Worm (Caenorhabditis elegans) whole organism, young adult: Measurements from ENCODE around the gene otub-1.

Experiments used
- D2030.7 ChIP-seq: fragments of 200-800 bp; sonication (Bioruptor generic); IDR thresholded peaks from 2 replicates; pipeline ENCODE4 v1.3.6; 2022; ENCODE audit warnings: missing genetic modification reagents, missing genetic modification characterization, missing compliant biosample characterization
- F22D6.2 ChIP-seq: sonication (generic microtip); optimal IDR thresholded peaks from 2 replicates; lab custom pipeline; 2016; ENCODE audit warnings: mild to moderate bottlenecking, missing genetic modification characterization, missing compliant biosample characterization
- F33H1.4 ChIP-seq: fragments of 200-800 bp; sonication (Bioruptor generic); IDR thresholded peaks from 2 replicates; pipeline ENCODE4 v1.3.6; 2022; ENCODE audit warnings: missing genetic modification reagents, missing genetic modification characterization, missing compliant biosample characterization
- F39B2.1 ChIP-seq: fragments of 200-800 bp; sonication (Bioruptor generic); IDR thresholded peaks from 2 replicates; pipeline ENCODE4 v1.3.6; 2022; ENCODE audit warnings: missing genetic modification reagents, missing genetic modification characterization, missing compliant biosample characterization
- F55B11.4 ChIP-seq: sonication (generic microtip); optimal IDR thresholded peaks from 2 replicates; lab custom pipeline; 2016; ENCODE audit warnings: missing compliant biosample characterization, missing genetic modification characterization, borderline replicate concordance; ENCODE audit not compliant: insufficient read depth
- F57C9.4 ChIP-seq: sonication (generic microtip); optimal IDR thresholded peaks from 2 replicates; lab custom pipeline; 2017; ENCODE audit warnings: mild to moderate bottlenecking, missing genetic modification characterization, missing compliant biosample characterization
- K11D2.4 ChIP-seq: fragments of 200-800 bp; sonication (Bioruptor generic); IDR thresholded peaks from 2 replicates; pipeline ENCODE4 v1.3.6; 2022; ENCODE audit warnings: missing genetic modification reagents, missing genetic modification characterization, missing compliant biosample characterization
- K12H6.12 ChIP-seq: fragments of 200-800 bp; sonication (Bioruptor generic); optimal IDR thresholded peaks from 2 replicates; lab custom pipeline; 2018; ENCODE audit warnings: mild to moderate bottlenecking, missing genetic modification characterization, missing compliant biosample characterization
- T26A5.8 ChIP-seq: sonication (generic microtip); optimal IDR thresholded peaks from 2 replicates; lab custom pipeline; 2016; ENCODE audit warnings: missing genetic modification characterization, missing compliant biosample characterization
- Y53F4B.3 ChIP-seq: fragments of 200-800 bp; sonication (Bioruptor generic); IDR thresholded peaks from 2 replicates; pipeline ENCODE4 v1.3.6; 2022; ENCODE audit warnings: missing genetic modification reagents, missing genetic modification characterization, missing compliant biosample characterization
- Y53G8AR.9 ChIP-seq: fragments of 200-800 bp; sonication (Bioruptor generic); conservative IDR thresholded peaks from 2 replicates; pipeline ENCODE4 v1.3.6; 2022; ENCODE audit warnings: missing genetic modification reagents, missing genetic modification characterization, missing compliant biosample characterization
- Y56A3A.18 ChIP-seq: fragments of 200-800 bp; sonication (Bioruptor generic); IDR thresholded peaks from 2 replicates; pipeline ENCODE4 v1.3.6; 2022; ENCODE audit warnings: missing genetic modification reagents, missing genetic modification characterization, missing compliant biosample characterization
- Y79H2A.3 ChIP-seq: fragments of 200-800 bp; sonication (Bioruptor generic); conservative IDR thresholded peaks from 2 replicates; pipeline ENCODE4 v1.3.6; 2022; ENCODE audit warnings: missing genetic modification reagents, missing genetic modification characterization, missing compliant biosample characterization
- atf-7 ChIP-seq: sonication (generic microtip); optimal IDR thresholded peaks from 2 replicates; lab custom pipeline; 2017; ENCODE audit warnings: mild to moderate bottlenecking, missing genetic modification characterization, missing compliant biosample characterization
- attf-6 ChIP-seq: fragments of 200-800 bp; sonication (Bioruptor generic); IDR thresholded peaks from 2 replicates; pipeline ENCODE4 v1.3.6; 2022; ENCODE audit warnings: missing genetic modification reagents, missing genetic modification characterization, missing compliant biosample characterization
- bed-2 ChIP-seq: fragments of 200-800 bp; sonication (Bioruptor generic); IDR thresholded peaks from 2 replicates; pipeline ENCODE4 v1.3.6; 2022; ENCODE audit warnings: missing genetic modification reagents, missing genetic modification characterization, missing compliant biosample characterization
- cebp-2 ChIP-seq: fragments of 200-800 bp; sonication (Bioruptor generic); IDR thresholded peaks from 2 replicates; pipeline ENCODE4 v1.3.6; 2022; ENCODE audit warnings: missing genetic modification characterization, missing compliant biosample characterization
- ceh-100 ChIP-seq: fragments of 200-800 bp; sonication (Bioruptor generic); IDR thresholded peaks from 2 replicates; pipeline ENCODE4 v1.3.6; 2022; ENCODE audit warnings: missing genetic modification reagents, missing genetic modification characterization, missing compliant biosample characterization
- ceh-91 ChIP-seq: fragments of 200-800 bp; sonication (Bioruptor generic); IDR thresholded peaks from 2 replicates; pipeline ENCODE4 v1.3.6; 2022; ENCODE audit warnings: missing genetic modification reagents, missing genetic modification characterization, missing compliant biosample characterization
- egl-18 ChIP-seq: fragments of 200-800 bp; sonication (Bioruptor generic); IDR thresholded peaks from 2 replicates; pipeline ENCODE4 v1.3.6; 2022; ENCODE audit warnings: missing genetic modification reagents, missing genetic modification characterization, missing compliant biosample characterization
- egl-44 ChIP-seq: fragments of 200-800 bp; sonication (Bioruptor generic); IDR thresholded peaks from 2 replicates; pipeline ENCODE4 v1.3.6; 2022; ENCODE audit warnings: missing genetic modification reagents, missing genetic modification characterization, missing compliant biosample characterization
- him-1 ChIP-seq: sonication (generic microtip); optimal IDR thresholded peaks from 2 replicates; lab custom pipeline; 2016; ENCODE audit warnings: missing genotype, missing genetic modification reagents, missing genetic modification characterization, missing compliant biosample characterization
- let-526 ChIP-seq: fragments of 200-800 bp; sonication (Bioruptor generic); IDR thresholded peaks from 2 replicates; pipeline ENCODE4 v1.3.6; 2022; ENCODE audit warnings: missing genetic modification reagents, missing genetic modification characterization, missing compliant biosample characterization
- lin-54 ChIP-seq: fragments of 200-800 bp; sonication (Bioruptor generic); optimal IDR thresholded peaks from 2 replicates; lab custom pipeline; 2018; ENCODE audit warnings: mild to moderate bottlenecking, missing genetic modification characterization, missing compliant biosample characterization
- lsl-1 ChIP-seq: fragments of 200-800 bp; sonication (Bioruptor generic); optimal IDR thresholded peaks from 2 replicates; lab custom pipeline; 2018; ENCODE audit warnings: mild to moderate bottlenecking, missing genetic modification characterization, moderate library complexity, missing compliant biosample characterization
- madf-8 ChIP-seq: fragments of 200-800 bp; sonication (Bioruptor generic); conservative IDR thresholded peaks from 2 replicates; pipeline ENCODE4 v1.3.6; 2022; ENCODE audit warnings: missing genetic modification reagents, missing genetic modification characterization, missing compliant biosample characterization
- mes-4 ChIP-seq: sonication (generic microtip); optimal IDR thresholded peaks from 2 replicates; lab custom pipeline; 2016; ENCODE audit warnings: missing genotype, missing genetic modification characterization, missing compliant biosample characterization
- mxl-1 ChIP-seq: sonication (generic microtip); optimal IDR thresholded peaks from 2 replicates; lab custom pipeline; 2016; ENCODE audit warnings: missing genetic modification characterization, missing compliant biosample characterization
- nfya-2 ChIP-seq: fragments of 200-800 bp; sonication (Bioruptor generic); IDR thresholded peaks from 2 replicates; pipeline ENCODE4 v1.3.6; 2022; ENCODE audit warnings: missing genetic modification reagents, missing genetic modification characterization, missing compliant biosample characterization
- nhr-120 ChIP-seq: fragments of 200-800 bp; sonication (Bioruptor generic); IDR thresholded peaks from 2 replicates; pipeline ENCODE4 v1.3.6; 2022; ENCODE audit warnings: missing genetic modification characterization, missing compliant biosample characterization
- rcor-1 ChIP-seq: fragments of 200-800 bp; sonication (Bioruptor generic); IDR thresholded peaks from 2 replicates; pipeline ENCODE4 v1.3.6; 2022; ENCODE audit warnings: missing genetic modification reagents, missing genetic modification characterization, missing compliant biosample characterization
- repo-1 ChIP-seq: sonication (generic microtip); optimal IDR thresholded peaks from 2 replicates; lab custom pipeline; 2017; ENCODE audit warnings: mild to moderate bottlenecking, missing genetic modification characterization, missing compliant biosample characterization
- sdz-38 ChIP-seq: sonication (generic microtip); optimal IDR thresholded peaks from 2 replicates; lab custom pipeline; 2016; ENCODE audit warnings: missing genotype, missing genetic modification characterization, missing compliant biosample characterization
- sea-2 ChIP-seq: fragments of 200-800 bp; sonication (Bioruptor generic); IDR thresholded peaks from 2 replicates; pipeline ENCODE4 v1.3.6; 2022; ENCODE audit warnings: missing genetic modification characterization, missing compliant biosample characterization
- sptf-2 ChIP-seq: fragments of 200-800 bp; sonication (Bioruptor generic); optimal IDR thresholded peaks from 2 replicates; lab custom pipeline; 2018; ENCODE audit warnings: mild to moderate bottlenecking, missing genetic modification characterization, missing compliant biosample characterization
- unc-130 ChIP-seq: sonication (generic microtip); optimal IDR thresholded peaks from 2 replicates; lab custom pipeline; 2016; ENCODE audit warnings: missing genetic modification reagents, missing genetic modification characterization, missing compliant biosample characterization
- xnd-1 ChIP-seq: sonication (generic microtip); optimal IDR thresholded peaks from 2 replicates; lab custom pipeline; 2016; ENCODE audit warnings: missing genotype, missing genetic modification reagents, missing genetic modification characterization, missing compliant biosample characterization
- zfh-2 ChIP-seq: fragments of 200-800 bp; sonication (Bioruptor generic); conservative IDR thresholded peaks from 2 replicates; pipeline ENCODE4 v1.3.6; 2022; ENCODE audit warnings: missing genetic modification reagents, missing genetic modification characterization, missing compliant biosample characterization
- ztf-28 ChIP-seq: fragments of 200-800 bp; sonication (Bioruptor generic); IDR thresholded peaks from 2 replicates; pipeline ENCODE4 v1.3.6; 2022; ENCODE audit warnings: missing genetic modification reagents, missing genetic modification characterization, missing compliant biosample characterization

The otub-1 gene

DNA sequence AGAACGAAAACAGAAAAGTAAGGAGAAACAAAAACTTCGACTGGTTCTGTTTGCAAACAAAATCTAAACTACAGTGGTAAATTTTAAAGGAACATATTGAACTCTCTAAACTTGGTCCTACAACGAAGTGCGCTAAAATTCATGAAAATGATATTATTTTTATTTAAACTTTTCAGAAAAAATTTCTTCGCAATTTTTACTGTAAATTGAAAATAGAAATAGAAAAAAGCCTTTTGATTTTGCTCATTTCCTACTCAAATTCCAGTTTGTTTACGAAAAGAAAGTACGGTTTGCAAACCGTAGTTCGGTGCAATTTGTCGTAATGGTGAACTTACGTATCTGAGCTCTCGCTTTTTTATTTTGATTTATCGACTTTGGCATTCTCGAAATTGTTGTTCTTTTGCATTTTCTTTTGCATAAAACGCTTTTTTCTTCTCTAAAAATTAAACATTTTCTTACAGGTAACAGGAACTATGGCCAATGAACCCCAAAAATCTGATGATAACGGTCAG, at the start of gene otub-1:
TSS of gene otub-1 (plus strand) at position 462 of the 512 bp plus-strand sequence.
- TF ChIP-seq unc-130 (GFP tag; lab: Kevin White, UChicago) = peak; percentile 47
- peak; percentile 76 for TF ChIP-seq F33H1.4 (GFP tag; lab: Robert Waterston, UW)
- TF ChIP-seq madf-8 = peak; percentile 25; the same call in 1 of the 2 replicates
- peak; percentile 42; the same call in 1 of the 2 replicates for TF ChIP-seq D2030.7 (GFP tag; lab: Robert Waterston, UW)
- no peak for TF ChIP-seq T26A5.8 (tag; lab: Kevin White, UChicago)
- peak; percentile 72 for TF ChIP-seq xnd-1
- peak; percentile 97 for TF ChIP-seq lsl-1 (GFP tag; lab: Kevin White, UChicago)
- no peak for TF ChIP-seq zfh-2 (GFP tag; lab: Robert Waterston, UW)

DNA sequence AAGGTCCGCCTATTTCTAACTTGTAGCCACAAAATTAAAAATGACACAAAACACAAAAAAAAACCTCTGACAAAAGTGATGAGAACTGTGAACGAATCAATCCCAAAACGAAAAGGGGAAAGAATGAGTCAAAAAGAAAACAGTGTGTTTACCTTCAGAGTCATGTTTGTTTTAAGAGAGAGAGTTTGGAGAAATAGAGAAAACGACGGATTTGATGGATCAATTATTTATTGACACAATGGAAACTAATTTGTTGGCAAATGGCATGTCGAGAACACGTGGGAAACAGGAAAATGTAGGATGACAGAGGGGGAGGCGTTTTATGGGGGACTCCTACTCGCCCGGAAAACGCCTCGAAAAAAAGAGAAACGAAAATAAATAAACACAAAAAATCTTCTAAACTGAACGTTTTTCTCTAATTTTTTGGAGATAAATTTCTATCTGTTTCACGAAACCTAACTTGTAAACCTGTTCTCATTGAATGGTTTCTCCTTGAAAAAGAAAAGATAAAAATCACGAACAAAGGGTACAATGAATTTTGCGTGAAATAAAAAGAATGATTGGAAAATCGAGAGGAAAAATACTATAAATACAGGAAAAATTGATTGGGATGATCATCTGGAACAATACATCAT, 49.2 kb upstream of the otub-1 start:
- TF ChIP-seq K11D2.4 (GFP tag; lab: Robert Waterston, UW) (no peak), rcor-1 (no peak), Y53F4B.3 (GFP tag; lab: Robert Waterston, UW) (no peak), cebp-2 (no peak), lin-54 (GFP tag; lab: Kevin White, UChicago) (no peak), ceh-100 (GFP tag; lab: Robert Waterston, UW) (no peak), D2030.7 (GFP tag; lab: Robert Waterston, UW) (no peak), egl-18 (GFP tag; lab: Robert Waterston, UW) (no peak), let-526 (GFP tag; lab: Robert Waterston, UW) (no peak), mxl-1 (tag; lab: Kevin White, UChicago) (no peak), bed-2 (no peak), ztf-28 (GFP tag; lab: Robert Waterston, UW) (no peak), F39B2.1 (GFP tag; lab: Robert Waterston, UW) (no peak)

DNA sequence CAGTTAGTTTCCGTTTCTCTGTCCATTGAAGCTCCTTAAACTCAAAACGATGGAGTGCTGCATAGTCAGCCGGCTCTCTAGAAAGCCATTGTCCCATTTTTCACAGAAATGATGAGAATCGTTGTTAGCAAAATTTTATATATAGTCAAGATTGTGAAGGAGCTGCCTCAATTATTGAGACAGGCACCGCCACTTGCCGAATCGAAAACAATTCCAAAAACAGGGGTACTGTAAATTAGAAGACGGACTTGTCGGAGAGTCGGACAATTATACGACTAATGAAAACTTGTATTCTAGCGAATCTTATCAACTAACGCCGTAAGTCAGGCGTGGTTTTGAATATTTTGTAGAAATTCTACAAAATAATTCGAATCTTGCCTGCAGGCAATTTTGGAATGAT, 45.9 kb upstream of the otub-1 start, which contains the start of gene F14H8.2:
TSS of gene F14H8.2 (minus strand) at position 101 of the 400 bp plus-strand sequence.
- TF ChIP-seq ceh-91 (GFP tag; lab: Robert Waterston, UW) = no peak
- TF ChIP-seq Y79H2A.3 (GFP tag; lab: Robert Waterston, UW) = no peak
- TF ChIP-seq sptf-2 (GFP tag; lab: Kevin White, UChicago) = no peak
- no peak for TF ChIP-seq xnd-1
- no peak for TF ChIP-seq F22D6.2 (tag; lab: Kevin White, UChicago)
- TF ChIP-seq Y53F4B.3 (GFP tag; lab: Robert Waterston, UW) = no peak
- TF ChIP-seq attf-6 = no peak
- no peak for TF ChIP-seq mes-4
- TF ChIP-seq F55B11.4 = no peak
- TF ChIP-seq F57C9.4 (tag; lab: Kevin White, UChicago) = no peak
- no peak for TF ChIP-seq bed-2

DNA sequence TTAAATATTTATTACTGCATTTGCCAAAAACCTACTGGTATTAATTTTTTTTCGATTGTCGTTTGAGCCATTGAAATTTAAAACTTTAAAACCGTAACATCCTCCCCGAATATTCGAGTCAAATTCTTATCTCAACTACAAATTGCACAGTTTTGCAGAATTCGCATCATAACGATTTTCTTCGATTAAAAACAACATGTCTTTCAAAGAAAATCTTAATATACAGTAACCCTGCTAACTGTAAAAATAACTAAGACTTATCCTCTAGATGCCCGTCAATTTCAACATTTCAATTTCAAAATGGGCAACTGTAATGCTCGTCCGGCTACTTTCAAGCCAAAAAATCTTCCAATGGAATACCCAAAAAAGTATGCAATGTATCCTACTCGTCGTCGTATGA, 45.4 kb upstream of the otub-1 start, which contains the start of gene F14H8.5:
TSS of gene F14H8.5 (plus strand) at position 301 of the 400 bp plus-strand sequence.
- TF ChIP-seq sdz-38 (no peak), K12H6.12 (tag; lab: Kevin White, UChicago) (no peak), nfya-2 (GFP tag; lab: Robert Waterston, UW) (no peak), Y56A3A.18 (GFP tag; lab: Robert Waterston, UW) (no peak), attf-6 (no peak), mes-4 (no peak), repo-1 (tag; lab: Kevin White, UChicago) (no peak), egl-44 (GFP tag; lab: Robert Waterston, UW) (no peak), Y53G8AR.9 (GFP tag; lab: Robert Waterston, UW) (no peak), atf-7 (tag; lab: Kevin White, UChicago) (no peak), nhr-120 (GFP tag; lab: Robert Waterston, UW) (no peak), sea-2 (GFP tag; lab: Robert Waterston, UW) (no peak), him-1 (tag; lab: Kevin White, UChicago) (no peak)
